Worm (Caenorhabditis elegans): ENCODE results near the gene glrx-22.

The glrx-22 gene

ce11 chrIV:8192878-8193277, 8.2 kb downstream of the glrx-22 start:
- TF ChIP-seq elt-3 (tag; optimal IDR thresholded peaks at IDR 0.05) (no peak), zag-1 (tag; optimal IDR thresholded peaks at IDR 0.05) (no peak), elt-2 (tag; optimal IDR thresholded peaks at IDR 0.05) (no peak), nhr-43 (tag; optimal IDR thresholded peaks at IDR 0.05; ENCODE audit: poor library complexity, severe bottlenecking) (no peak)

DNA sequence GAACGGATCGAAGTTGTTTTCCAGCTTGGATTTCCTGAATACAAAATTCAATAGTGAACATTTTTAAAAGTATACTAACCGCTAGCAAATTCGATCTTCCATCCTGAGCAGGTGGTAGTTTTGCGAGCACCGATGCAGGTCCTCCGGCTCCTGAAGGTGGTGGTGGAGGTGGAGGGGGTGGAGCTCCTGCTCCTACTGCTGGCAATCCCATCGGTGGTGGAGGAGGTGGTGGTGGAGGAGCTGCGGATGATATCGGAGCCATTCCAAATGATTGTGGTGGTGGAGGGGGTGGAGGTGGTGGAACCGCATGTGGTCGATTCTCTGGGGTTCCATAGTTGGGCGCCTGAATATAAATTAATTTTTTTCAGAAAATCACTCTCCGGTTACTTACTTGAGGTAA, 11.4 kb downstream of the glrx-22 start:
- no peak for TF ChIP-seq lsy-12 (tag; optimal IDR thresholded peaks at IDR 0.05)
- TF ChIP-seq skn-1 (tag; optimal IDR thresholded peaks at IDR 0.05), result no peak
- no peak for TF ChIP-seq nhr-12 (tag; optimal IDR thresholded peaks at IDR 0.05)
- TF ChIP-seq pqm-1 (tag; optimal IDR thresholded peaks at IDR 0.05), result no peak
- no peak for TF ChIP-seq zag-1 (tag; optimal IDR thresholded peaks at IDR 0.05)
- TF ChIP-seq ztf-4 (tag; optimal IDR thresholded peaks at IDR 0.05), result no peak
- TF ChIP-seq mml-1 (tag; optimal IDR thresholded peaks at IDR 0.05), result no peak
- TF ChIP-seq elt-1 (tag; optimal IDR thresholded peaks at IDR 0.05), result no peak
- no peak for TF ChIP-seq aly-2 (tag; optimal IDR thresholded peaks at IDR 0.05)
- TF ChIP-seq ceh-82 (tag; optimal IDR thresholded peaks at IDR 0.05), result no peak
- no peak for TF ChIP-seq egl-27 (tag; optimal IDR thresholded peaks at IDR 0.05)
- TF ChIP-seq nhr-43 (tag; optimal IDR thresholded peaks at IDR 0.05; ENCODE audit: poor library complexity, severe bottlenecking), result no peak
- TF ChIP-seq hmg-11 (tag; optimal IDR thresholded peaks at IDR 0.05), result no peak
- TF ChIP-seq sea-2 (GFP tag; optimal IDR thresholded peaks at IDR 0.05), result no peak
- TF ChIP-seq unc-39 (tag; optimal IDR thresholded peaks at IDR 0.05), result no peak
- TF ChIP-seq mdl-1 (tag; optimal IDR thresholded peaks at IDR 0.05), result no peak

ce11 chrIV:8188421-8189112, 12.5 kb downstream of the glrx-22 start:
- TF ChIP-seq lsy-12 (tag; optimal IDR thresholded peaks at IDR 0.05) (no peak), ama-1 (optimal IDR thresholded peaks at IDR 0.05) (no peak), R02D3.7 (tag; optimal IDR thresholded peaks at IDR 0.05) (no peak), unc-62 (GFP tag; optimal IDR thresholded peaks at IDR 0.05) (no peak), mdl-1 (tag; optimal IDR thresholded peaks at IDR 0.05) (no peak), tbx-2 (tag; optimal IDR thresholded peaks at IDR 0.05) (no peak), nhr-76 (tag; optimal IDR thresholded peaks at IDR 0.05) (no peak), skn-1 (tag; optimal IDR thresholded peaks at IDR 0.05) (no peak), hmg-11 (tag; optimal IDR thresholded peaks at IDR 0.05) (no peak), lin-39 (tag; optimal IDR thresholded peaks at IDR 0.05) (no peak), ceh-9 (tag; optimal IDR thresholded peaks at IDR 0.05) (no peak), pqm-1 (tag; optimal IDR thresholded peaks at IDR 0.05) (no peak), daf-12 (tag; optimal IDR thresholded peaks at IDR 0.05) (no peak), elt-2 (tag; optimal IDR thresholded peaks at IDR 0.05) (no peak)

ce11 chrIV:8183313-8183712, 17.7 kb downstream of the glrx-22 start:
- no peak for TF ChIP-seq ama-1 (optimal IDR thresholded peaks at IDR 0.05)
- peak; percentile 20 for TF ChIP-seq tbx-2 (tag; optimal IDR thresholded peaks at IDR 0.05)
- TF ChIP-seq fkh-10 (GFP tag; optimal IDR thresholded peaks at IDR 0.05), result peak; percentile 68
- TF ChIP-seq nhr-11 (tag; optimal IDR thresholded peaks at IDR 0.05), result peak; percentile 28
- peak; percentile 17 for TF ChIP-seq snpc-4 (tag; optimal IDR thresholded peaks at IDR 0.05)
- peak; percentile 48 for TF ChIP-seq lin-39 (tag; optimal IDR thresholded peaks at IDR 0.05)
- no peak for TF ChIP-seq jun-1 (tag; optimal IDR thresholded peaks at IDR 0.05)
- no peak for TF ChIP-seq nhr-67 (tag; optimal IDR thresholded peaks at IDR 0.05)
- TF ChIP-seq daf-12 (tag; optimal IDR thresholded peaks at IDR 0.05), result no peak
- no peak for TF ChIP-seq fos-1 (tag; optimal IDR thresholded peaks at IDR 0.05)
- peak; percentile 90 for TF ChIP-seq hmg-11 (tag; optimal IDR thresholded peaks at IDR 0.05)
- TF ChIP-seq nhr-25 (tag; optimal IDR thresholded peaks at IDR 0.05), result no peak
- no peak for TF ChIP-seq eor-1 (tag; optimal IDR thresholded peaks at IDR 0.05)
- no peak for TF ChIP-seq aly-2 (tag; optimal IDR thresholded peaks at IDR 0.05)
- no peak for TF ChIP-seq sea-2 (GFP tag; optimal IDR thresholded peaks at IDR 0.05)
- peak; percentile 85 for TF ChIP-seq nfya-1 (tag; optimal IDR thresholded peaks at IDR 0.05; ENCODE audit: insufficient read depth)
- no peak for TF ChIP-seq ceh-28 (tag; optimal IDR thresholded peaks at IDR 0.05)
- TF ChIP-seq R02D3.7 (tag; optimal IDR thresholded peaks at IDR 0.05), result no peak
